Fruit fly (Drosophila melanogaster): ENCODE measurements around the gene Kebab.

Kebab gene

DNA sequence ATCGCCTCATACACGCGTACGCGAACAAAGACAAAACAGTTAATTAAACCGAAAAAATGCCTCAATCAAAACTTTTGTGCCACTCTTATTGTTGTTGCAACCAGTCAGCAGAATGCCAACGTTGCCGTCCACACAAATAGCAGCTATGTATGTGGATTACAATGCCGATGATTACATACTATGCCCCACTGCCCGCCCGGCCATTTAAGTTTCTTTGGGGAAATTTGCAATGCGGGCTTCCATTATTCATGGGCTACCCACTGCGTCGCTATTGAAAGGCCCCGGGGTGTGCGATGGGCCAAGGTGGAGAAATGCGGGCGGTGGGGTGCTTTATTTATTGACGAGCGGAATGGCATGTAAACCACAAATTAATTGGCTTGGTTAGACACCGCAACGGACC is 39.1 kb downstream of the Kebab start (continued):
- no peak for TF ChIP-seq kah (GFP tag; optimal IDR thresholded peaks at IDR 0.05)
- no peak for TF ChIP-seq Sin3A (optimal IDR thresholded peaks at IDR 0.05)
- TF ChIP-seq esg (GFP tag; conservative IDR thresholded peaks at IDR 0.05): no peak
- TF ChIP-seq HLHmδ (GFP tag; optimal IDR thresholded peaks at IDR 0.05): no peak
- no peak for TF ChIP-seq CrebB (tag; optimal IDR thresholded peaks at IDR 0.05)
- no peak for TF ChIP-seq hkb (optimal IDR thresholded peaks at IDR 0.05)
- no peak for TF ChIP-seq hkb (GFP tag; IDR thresholded peaks at IDR 0.05)
- no peak for TF ChIP-seq CG11085 (GFP tag; IDR thresholded peaks at IDR 0.05)
- TF ChIP-seq Opbp (GFP tag; IDR thresholded peaks at IDR 0.05; ENCODE audit: partially characterized antibody): no peak
- 0 out of 3 replicates have a peak, but pooled peaks have one; percentile 33 for TF ChIP-seq CG34422 (GFP tag; IDR thresholded peaks at IDR 0.05)

DNA sequence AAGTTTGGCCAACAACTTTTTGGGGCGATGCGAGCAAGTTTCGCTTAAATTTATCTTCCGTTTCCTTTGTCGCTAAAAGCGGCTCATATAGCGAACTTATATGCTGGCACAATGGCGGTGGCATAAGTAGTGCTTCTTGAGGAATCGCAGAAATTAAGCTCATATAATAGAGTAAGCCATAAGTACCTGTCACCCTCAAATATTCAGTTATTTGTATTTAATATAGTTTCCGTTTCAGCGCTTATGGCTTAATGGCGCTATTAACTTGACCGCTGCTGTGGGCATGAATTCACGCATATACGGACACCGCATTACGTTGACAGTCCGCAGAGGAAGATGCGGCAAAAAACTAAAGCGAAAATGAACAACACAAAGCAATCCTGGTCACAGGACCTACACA is 44.9 kb downstream of the Kebab start:
- no peak for TF ChIP-seq CG13624 (GFP tag; optimal IDR thresholded peaks at IDR 0.05)
- TF ChIP-seq pan (optimal IDR thresholded peaks at IDR 0.05): no peak
- TF ChIP-seq pan (GFP tag; optimal IDR thresholded peaks at IDR 0.05 in 1 of 2, IDR thresholded peaks at IDR 0.05 in 1 of 2): peak in 1 of 2 experiments; percentile 59
- TF ChIP-seq dysf (GFP tag; IDR thresholded peaks at IDR 0.05): 0 out of 3 replicates have a peak, but pooled peaks have one; percentile 32
- TF ChIP-seq Mes4 (GFP tag; optimal IDR thresholded peaks at IDR 0.05): no peak
- peak; percentile 25 for TF ChIP-seq CG1603 (tag; optimal IDR thresholded peaks at IDR 0.05)
- peak; percentile 17 for TF ChIP-seq dmrt99B (tag; optimal IDR thresholded peaks at IDR 0.05)
- peak; percentile 61 for TF ChIP-seq CG18599 (GFP tag; optimal IDR thresholded peaks at IDR 0.05)
- TF ChIP-seq Atf6 (GFP tag; IDR thresholded peaks at IDR 0.05): 0 out of 2 replicates have a peak, but pooled peaks have one; percentile 18
- TF ChIP-seq Xrp1 (GFP tag; IDR thresholded peaks at IDR 0.05): peak; percentile 34; the same call in 1 of the 2 replicates
- no peak for TF ChIP-seq MTF-1 (GFP tag; optimal IDR thresholded peaks at IDR 0.05; ENCODE audit: borderline replicate concordance)
- TF ChIP-seq lmd (GFP tag; IDR thresholded peaks at IDR 0.05): peak; percentile 24; the same call in 1 of the 2 replicates
- TF ChIP-seq prd (optimal IDR thresholded peaks at IDR 0.05): no peak
- TF ChIP-seq prd (GFP tag; IDR thresholded peaks at IDR 0.05): peak; percentile 27; the same call in 1 of the 3 replicates
- TF ChIP-seq gem (tag; optimal IDR thresholded peaks at IDR 0.05): peak; percentile 23
- TF ChIP-seq CG7839 (tag; optimal IDR thresholded peaks at IDR 0.05): peak; percentile 4
- TF ChIP-seq lilli (GFP tag; optimal IDR thresholded peaks at IDR 0.05): no peak
- TF ChIP-seq ken (GFP tag; IDR thresholded peaks at IDR 0.05): no peak
- peak; percentile 13 for TF ChIP-seq CG11504 (tag; optimal IDR thresholded peaks at IDR 0.05)
- TF ChIP-seq lab (GFP tag; optimal IDR thresholded peaks at IDR 0.05): peak; percentile 23
- peak; percentile 17; the same call in 1 of the 2 replicates for TF ChIP-seq CG9932 (GFP tag; IDR thresholded peaks at IDR 0.05)
- peak; percentile 14 for TF ChIP-seq Hmr (GFP tag; optimal IDR thresholded peaks at IDR 0.05)
- TF ChIP-seq CG2712 (tag; optimal IDR thresholded peaks at IDR 0.05): no peak
- TF ChIP-seq Rfx (GFP tag; IDR thresholded peaks at IDR 0.05): peak; percentile 29; the same call in 1 of the 2 replicates
- peak; percentile 16 for TF ChIP-seq CG2678 (tag; optimal IDR thresholded peaks at IDR 0.05)
- TF ChIP-seq ssp (GFP tag; IDR thresholded peaks at IDR 0.05): peak; percentile 21; the same call in 1 of the 2 replicates
- TF ChIP-seq CG6689 (GFP tag; IDR thresholded peaks at IDR 0.05): 0 out of 2 replicates have a peak, but pooled peaks have one; percentile 21
- 0 out of 2 replicates have a peak, but pooled peaks have one; percentile 10 for TF ChIP-seq ara (GFP tag; IDR thresholded peaks at IDR 0.05)
- 0 out of 3 replicates have a peak, but pooled peaks have one; percentile 48 for TF ChIP-seq ci (GFP tag; IDR thresholded peaks at IDR 0.05)
- TF ChIP-seq CG14441 (GFP tag; IDR thresholded peaks at IDR 0.05): 0 out of 2 replicates have a peak, but pooled peaks have one; percentile 20

Measured in whole organism, embryonic.